Worm (Caenorhabditis elegans) whole organism, early embryonic: Measurements from ENCODE around the gene F52H2.15.

Source experiments
- B0310.2 ChIP-seq: sonication (generic microtip); optimal IDR thresholded peaks from 2 replicates; lab custom pipeline; 2016; ENCODE audit warnings: mild to moderate bottlenecking, missing genetic modification characterization, missing compliant biosample characterization
- F13C5.2 ChIP-seq: sonication (generic microtip); optimal IDR thresholded peaks from 2 replicates; lab custom pipeline; 2017; ENCODE audit warnings: mild to moderate bottlenecking, missing genetic modification characterization, inconsistent platforms, missing compliant biosample characterization
- aly-1 ChIP-seq: sonication (generic microtip); optimal IDR thresholded peaks from 2 replicates; lab custom pipeline; 2016; ENCODE audit warnings: missing genetic modification characterization, missing compliant biosample characterization
- ama-1 ChIP-seq: fragments of 150-350 bp; optimal IDR thresholded peaks from 2 replicates; lab custom pipeline; 2014
- ceh-13 ChIP-seq: fragments of 200-800 bp; sonication (Bioruptor generic); optimal IDR thresholded peaks from 2 replicates; lab custom pipeline; 2018; ENCODE audit warnings: mild to moderate bottlenecking, missing genetic modification characterization, missing compliant biosample characterization
- ceh-36 ChIP-seq: sonication (generic microtip); optimal IDR thresholded peaks from 2 replicates; lab custom pipeline; 2016; ENCODE audit warnings: missing genetic modification characterization, inconsistent platforms, missing compliant biosample characterization
- ets-7 ChIP-seq: sonication (generic microtip); optimal IDR thresholded peaks from 2 replicates; lab custom pipeline; 2016; ENCODE audit warnings: missing genotype, missing genetic modification characterization, missing compliant biosample characterization
- flt-1 ChIP-seq: fragments of 200-800 bp; sonication (Bioruptor generic); IDR thresholded peaks from 2 replicates; pipeline ENCODE4 v1.3.6; 2022; ENCODE audit warnings: missing genetic modification characterization, missing compliant biosample characterization
- hmbx-1 ChIP-seq: sonication (generic microtip); optimal IDR thresholded peaks from 2 replicates; lab custom pipeline; 2016; ENCODE audit warnings: mild to moderate bottlenecking, missing genetic modification characterization, missing compliant biosample characterization
- hmg-4 ChIP-seq: fragments of 200-800 bp; sonication (Bioruptor generic); optimal IDR thresholded peaks from 2 replicates; lab custom pipeline; 2018; ENCODE audit warnings: mild to moderate bottlenecking, missing genetic modification characterization, missing compliant biosample characterization
- hnd-1 ChIP-seq: sonication (generic microtip); optimal IDR thresholded peaks from 2 replicates; lab custom pipeline; 2016; ENCODE audit warnings: missing genetic modification characterization, missing compliant biosample characterization
- pes-1 ChIP-seq: fragments of 200-800 bp; sonication (Bioruptor generic); IDR thresholded peaks from 2 replicates; pipeline ENCODE4 v1.3.6; 2022; ENCODE audit warnings: missing genetic modification reagents, missing genetic modification characterization, missing compliant biosample characterization
- scrt-1 ChIP-seq: fragments of 200-800 bp; sonication (Bioruptor generic); IDR thresholded peaks from 2 replicates; pipeline ENCODE4 v1.3.6; 2022; ENCODE audit warnings: missing genetic modification characterization, missing compliant biosample characterization
- sea-1 ChIP-seq: fragments of 200-800 bp; sonication (Bioruptor generic); conservative IDR thresholded peaks from 2 replicates; pipeline ENCODE4 v1.3.6; 2022; ENCODE audit warnings: missing genetic modification characterization, missing compliant biosample characterization
- tbx-11 ChIP-seq: fragments of 200-800 bp; sonication (Bioruptor generic); IDR thresholded peaks from 2 replicates; pipeline ENCODE4 v1.3.6; 2022; ENCODE audit warnings: missing genetic modification characterization, missing compliant biosample characterization
- tbx-37 ChIP-seq: fragments of 200-800 bp; sonication (Bioruptor generic); conservative IDR thresholded peaks from 2 replicates; pipeline ENCODE4 v1.3.6; 2022; ENCODE audit warnings: missing genetic modification reagents, missing genetic modification characterization, missing compliant biosample characterization
- tra-4 ChIP-seq: sonication (generic microtip); optimal IDR thresholded peaks from 2 replicates; lab custom pipeline; 2017; ENCODE audit warnings: missing genetic modification characterization, missing compliant biosample characterization

F52H2.15 gene

ce11 chrX:2585655-2586054 lies 20.5 kb downstream of the F52H2.15 start, which contains the start of gene H01M10.2:
Gene H01M10.2, minus strand, starts transcription at chrX:2585755.
- no peak for TF ChIP-seq hmbx-1 (tag; lab: Kevin White, UChicago)
- no peak for TF ChIP-seq tbx-37 (GFP tag; lab: Robert Waterston, UW)
- no peak for TF ChIP-seq flt-1 (GFP tag; lab: Robert Waterston, UW)
- no peak for TF ChIP-seq ama-1
- TF ChIP-seq ceh-13 (GFP tag; lab: Kevin White, UChicago), result no peak
- no peak for TF ChIP-seq tra-4 (tag; lab: Kevin White, UChicago)
- no peak for TF ChIP-seq aly-1
- no peak for TF ChIP-seq tbx-11 (GFP tag; lab: Robert Waterston, UW)
- TF ChIP-seq pes-1 (GFP tag; lab: Robert Waterston, UW), result no peak
- no peak for TF ChIP-seq sea-1
- no peak for TF ChIP-seq F13C5.2 (tag; lab: Kevin White, UChicago)
- TF ChIP-seq scrt-1 (GFP tag; lab: Robert Waterston, UW), result no peak
- no peak for TF ChIP-seq ceh-36 (tag; lab: Kevin White, UChicago)
- no peak for TF ChIP-seq ets-7 (tag; lab: Kevin White, UChicago)

DNA sequence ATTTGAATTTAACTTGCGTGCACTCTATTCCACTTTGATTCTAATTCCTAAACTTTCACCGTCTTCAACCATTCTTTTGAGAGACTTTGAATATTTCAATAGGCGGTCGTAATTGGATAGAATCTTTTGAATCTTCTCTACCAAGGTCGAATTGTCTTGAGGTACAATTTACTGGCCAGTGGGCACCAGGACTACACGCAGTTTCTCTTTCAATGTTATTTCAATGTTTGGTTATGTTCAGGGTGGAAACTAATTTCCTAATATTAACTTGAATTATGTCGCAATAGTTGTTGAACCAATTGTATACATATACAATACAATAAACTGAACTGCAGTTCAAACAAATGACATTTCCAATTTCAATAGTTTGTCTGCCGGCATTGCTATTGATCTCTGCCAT lies 22.9 kb downstream of the F52H2.15 start:
- TF ChIP-seq flt-1 (GFP tag; lab: Robert Waterston, UW) (no peak), scrt-1 (GFP tag; lab: Robert Waterston, UW) (no peak), B0310.2 (tag; lab: Kevin White, UChicago) (no peak), ama-1 (no peak), tbx-37 (GFP tag; lab: Robert Waterston, UW) (no peak), hmbx-1 (tag; lab: Kevin White, UChicago) (no peak), hmg-4 (GFP tag; lab: Kevin White, UChicago) (no peak), F13C5.2 (tag; lab: Kevin White, UChicago) (no peak), ceh-13 (GFP tag; lab: Kevin White, UChicago) (no peak), sea-1 (no peak), pes-1 (GFP tag; lab: Robert Waterston, UW) (no peak), hnd-1 (tag; lab: Kevin White, UChicago) (no peak), aly-1 (no peak), ceh-36 (tag; lab: Kevin White, UChicago) (no peak), tra-4 (tag; lab: Kevin White, UChicago) (no peak), tbx-11 (GFP tag; lab: Robert Waterston, UW) (no peak), ets-7 (tag; lab: Kevin White, UChicago) (no peak)

DNA sequence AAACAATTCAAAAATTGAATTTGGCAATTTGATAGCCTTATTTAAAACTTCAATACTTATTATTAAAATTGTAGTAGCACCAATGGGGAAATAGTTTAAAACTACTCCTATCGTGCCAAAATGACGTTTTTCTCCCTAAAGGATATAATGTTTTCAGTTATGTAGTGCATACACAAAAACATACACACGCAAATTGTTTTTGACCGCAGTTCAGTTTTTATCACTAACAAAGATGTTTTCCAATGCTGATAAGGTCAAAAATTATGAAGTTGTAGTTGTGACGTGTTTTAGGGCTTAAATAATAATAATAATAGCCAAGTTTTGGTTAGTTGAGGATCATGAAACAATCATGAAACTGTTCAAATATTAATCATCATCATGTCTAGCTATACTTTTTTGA lies 24.9 kb downstream of the F52H2.15 start:
- no peak for TF ChIP-seq tbx-11 (GFP tag; lab: Robert Waterston, UW)
- TF ChIP-seq hmbx-1 (tag; lab: Kevin White, UChicago), result no peak
- TF ChIP-seq ceh-36 (tag; lab: Kevin White, UChicago), result no peak
- TF ChIP-seq sea-1, result no peak
- TF ChIP-seq tbx-37 (GFP tag; lab: Robert Waterston, UW), result no peak
- TF ChIP-seq hmg-4 (GFP tag; lab: Kevin White, UChicago), result no peak

- TF ChIP-seq aly-1, result no peak
Observed at ce11 chrX:2590777-2591176, 25.6 kb downstream of the F52H2.15 start.

- no peak for TF ChIP-seq aly-1
- TF ChIP-seq pes-1 (GFP tag; lab: Robert Waterston, UW), result no peak
- TF ChIP-seq ceh-36 (tag; lab: Kevin White, UChicago), result no peak
- TF ChIP-seq flt-1 (GFP tag; lab: Robert Waterston, UW), result no peak
- TF ChIP-seq F13C5.2 (tag; lab: Kevin White, UChicago), result no peak
- no peak for TF ChIP-seq tra-4 (tag; lab: Kevin White, UChicago)
- no peak for TF ChIP-seq ets-7 (tag; lab: Kevin White, UChicago)
Observed at ce11 chrX:2591586-2592000, 26.4 kb downstream of the F52H2.15 start.

DNA sequence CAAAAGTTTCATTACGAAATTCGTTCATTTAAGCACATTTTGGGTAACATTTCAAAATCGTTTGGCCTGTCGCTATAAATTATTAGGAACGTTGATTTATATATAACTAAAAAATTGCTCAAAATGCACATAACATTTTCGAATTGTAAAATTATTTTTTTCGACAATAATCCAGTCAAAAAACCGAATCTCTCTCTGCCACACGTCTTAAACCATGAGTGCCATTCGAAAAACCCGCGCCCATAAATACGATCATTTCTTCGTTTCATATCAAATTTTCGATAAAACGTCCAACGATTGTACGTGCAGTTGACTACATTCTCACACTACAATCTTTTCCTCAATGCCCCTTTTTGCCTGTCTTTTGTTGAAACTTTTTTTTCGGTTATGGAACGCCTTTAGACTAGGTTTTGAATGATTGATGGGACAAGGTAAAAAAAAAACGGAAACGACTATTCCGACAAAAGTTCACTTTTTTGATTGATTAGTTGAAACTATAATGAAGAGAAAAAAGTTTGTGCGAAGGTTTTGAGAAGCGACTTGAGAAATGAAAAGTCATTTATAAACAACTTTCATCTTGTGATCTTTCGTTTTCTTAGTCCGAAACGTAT lies 27.6 kb downstream of the F52H2.15 start:
- TF ChIP-seq tbx-11 (GFP tag; lab: Robert Waterston, UW) (no peak), flt-1 (GFP tag; lab: Robert Waterston, UW) (no peak), B0310.2 (tag; lab: Kevin White, UChicago) (no peak), sea-1 (no peak), aly-1 (no peak)

ce11 chrX:2593703-2594102 lies 28.5 kb downstream of the F52H2.15 start, which contains the start of the genes nhr-40 and T03G6.7:
Gene nhr-40, plus strand, starts transcription at chrX:2594003.
Gene T03G6.7, plus strand, starts transcription at chrX:2594039.
- TF ChIP-seq flt-1 (GFP tag; lab: Robert Waterston, UW) (no peak), ama-1 (no peak), tbx-11 (GFP tag; lab: Robert Waterston, UW) (no peak), hmg-4 (GFP tag; lab: Kevin White, UChicago) (no peak), hmbx-1 (tag; lab: Kevin White, UChicago) (no peak), aly-1 (no peak), F13C5.2 (tag; lab: Kevin White, UChicago) (no peak), ceh-36 (tag; lab: Kevin White, UChicago) (no peak), hnd-1 (tag; lab: Kevin White, UChicago) (no peak), tra-4 (tag; lab: Kevin White, UChicago) (no peak), ets-7 (tag; lab: Kevin White, UChicago) (no peak), scrt-1 (GFP tag; lab: Robert Waterston, UW) (no peak), ceh-13 (GFP tag; lab: Kevin White, UChicago) (no peak), B0310.2 (tag; lab: Kevin White, UChicago) (no peak), sea-1 (no peak), tbx-37 (GFP tag; lab: Robert Waterston, UW) (no peak), pes-1 (GFP tag; lab: Robert Waterston, UW) (no peak)
